Fruit fly (Drosophila melanogaster) whole organism, prepupa: ENCODE data around the gene c11.1.

Source experiments
- CG10631 ChIP-seq: fragments of 200-800 bp; sonication (Bioruptor generic); optimal IDR thresholded peaks from 2 replicates; lab custom pipeline; 2016; ENCODE audit warnings: missing biosample characterization, missing genetic modification characterization
- CG11762 ChIP-seq: fragments of 200-800 bp; sonication (Bioruptor generic); optimal IDR thresholded peaks from 3 replicates; lab custom pipeline; 2016; ENCODE audit warnings: missing biosample characterization, missing genetic modification characterization; ENCODE audit not compliant: insufficient read depth
- CG15336 ChIP-seq: fragments of 200-800 bp; sonication (Bioruptor generic); IDR thresholded peaks from 2 replicates; pipeline ENCODE4 v1.3.6; 2022; ENCODE audit warnings: missing biosample characterization, missing genetic modification characterization
- CG1621 ChIP-seq: fragments of 200-800 bp; sonication (Bioruptor generic); optimal IDR thresholded peaks from 3 replicates; lab custom pipeline; 2018; ENCODE audit warnings: missing biosample characterization, mild to moderate bottlenecking, missing genetic modification characterization
- CG16779 ChIP-seq: fragments of 200-800 bp; sonication (Bioruptor generic); optimal IDR thresholded peaks from 3 replicates; lab custom pipeline; 2017; ENCODE audit warnings: missing biosample characterization, mild to moderate bottlenecking, missing genetic modification characterization
- CG3032 ChIP-seq: fragments of 200-800 bp; optimal IDR thresholded peaks from 2 replicates; lab custom pipeline; 2019; ENCODE audit warnings: missing biosample characterization, mild to moderate bottlenecking, missing genetic modification characterization, moderate library complexity
- CG31627 ChIP-seq: fragments of 200-800 bp; sonication (Bioruptor generic); optimal IDR thresholded peaks from 3 replicates; lab custom pipeline; 2016; ENCODE audit warnings: missing biosample characterization, missing genetic modification characterization
- CG34406 ChIP-seq: fragments of 200-800 bp; sonication (Bioruptor generic); optimal IDR thresholded peaks from 3 replicates; lab custom pipeline; 2016; ENCODE audit warnings: missing biosample characterization, missing genetic modification characterization
- CG3919 ChIP-seq: fragments of 200-800 bp; sonication (Bioruptor generic); optimal IDR thresholded peaks from 3 replicates; lab custom pipeline; 2016; ENCODE audit warnings: missing biosample characterization, missing genetic modification characterization
- CG4318 ChIP-seq: fragments of 200-800 bp; sonication (Bioruptor generic); optimal IDR thresholded peaks from 3 replicates; lab custom pipeline; 2017; ENCODE audit warnings: missing biosample characterization, mild to moderate bottlenecking, missing genetic modification characterization
- CG6163 ChIP-seq: fragments of 200-800 bp; sonication (Bioruptor generic); IDR thresholded peaks from 3 replicates; pipeline ENCODE4 v1.3.6; 2022; ENCODE audit warnings: missing biosample characterization, missing genetic modification characterization
- CG6276 ChIP-seq: fragments of 200-800 bp; sonication (Bioruptor generic); optimal IDR thresholded peaks from 2 replicates; lab custom pipeline; 2017; ENCODE audit warnings: missing biosample characterization, mild to moderate bottlenecking, missing genetic modification characterization
- CG6854 ChIP-seq: fragments of 200-800 bp; sonication (Bioruptor generic); optimal IDR thresholded peaks from 2 replicates; lab custom pipeline; 2017; ENCODE audit warnings: missing biosample characterization, mild to moderate bottlenecking, missing genetic modification characterization
- CG8119 ChIP-seq: fragments of 200-800 bp; sonication (Bioruptor generic); IDR thresholded peaks from 3 replicates; pipeline ENCODE4 v1.3.6; 2022; ENCODE audit warnings: missing biosample characterization, missing genetic modification characterization
- CG8319 ChIP-seq: fragments of 200-800 bp; sonication (Bioruptor generic); optimal IDR thresholded peaks from 3 replicates; lab custom pipeline; 2016; ENCODE audit warnings: missing biosample characterization, missing genetic modification characterization
- CG8632 ChIP-seq: fragments of 200-800 bp; sonication (Bioruptor generic); optimal IDR thresholded peaks from 3 replicates; lab custom pipeline; 2016; ENCODE audit warnings: missing biosample characterization, missing genetic modification characterization
- Eip75B ChIP-seq: fragments of 200-800 bp; sonication (Bioruptor generic); optimal IDR thresholded peaks from 3 replicates; lab custom pipeline; 2016; ENCODE audit warnings: missing biosample characterization, missing genetic modification characterization
- Eip78C ChIP-seq: fragments of 200-800 bp; sonication (Bioruptor generic); peaks from one replicate; lab custom pipeline; 2016; ENCODE audit warnings: missing biosample characterization, missing genetic modification characterization
- Ets21C ChIP-seq: fragments of 200-800 bp; sonication (Bioruptor generic); optimal IDR thresholded peaks from 3 replicates; lab custom pipeline; 2016; ENCODE audit warnings: missing biosample characterization, missing genetic modification characterization
- Ets96B ChIP-seq: fragments of 200-800 bp; optimal IDR thresholded peaks from 2 replicates; lab custom pipeline; 2019; ENCODE audit warnings: missing biosample characterization, mild to moderate bottlenecking, missing genetic modification characterization, moderate library complexity
- Gug ChIP-seq: fragments of 200-800 bp; sonication (Bioruptor generic); IDR thresholded peaks from 2 replicates; pipeline ENCODE4 v1.3.6; 2022; ENCODE audit warnings: missing biosample characterization, missing genetic modification characterization
- Hr38 ChIP-seq: sonication (Bioruptor generic); optimal IDR thresholded peaks from 2 replicates; lab custom pipeline; 2016; ENCODE audit warnings: missing biosample characterization, missing genetic modification characterization
- Hr39 ChIP-seq: fragments of 200-800 bp; sonication (Bioruptor generic); optimal IDR thresholded peaks from 2 replicates; lab custom pipeline; 2016; ENCODE audit warnings: missing biosample characterization, missing genetic modification characterization
- Lpt ChIP-seq: fragments of 200-800 bp; sonication (Bioruptor generic); optimal IDR thresholded peaks from 3 replicates; lab custom pipeline; 2016; ENCODE audit warnings: missing biosample characterization, missing genetic modification characterization
- Met ChIP-seq: fragments of 200-800 bp; sonication (Bioruptor generic); optimal IDR thresholded peaks from 3 replicates; lab custom pipeline; 2016; ENCODE audit warnings: missing biosample characterization, missing genetic modification characterization
- OdsH ChIP-seq: fragments of 200-800 bp; sonication (Bioruptor generic); optimal IDR thresholded peaks from 3 replicates; lab custom pipeline; 2016; ENCODE audit warnings: missing biosample characterization, missing genetic modification characterization
- Smox ChIP-seq: fragments of 200-800 bp; sonication (Bioruptor generic); optimal IDR thresholded peaks from 3 replicates; lab custom pipeline; 2016; ENCODE audit warnings: missing biosample characterization, missing genetic modification characterization
- Sox102F ChIP-seq: fragments of 200-800 bp; sonication (Bioruptor generic); optimal IDR thresholded peaks from 2 replicates; lab custom pipeline; 2016; ENCODE audit warnings: missing biosample characterization, mild to moderate bottlenecking, missing genetic modification characterization
- Sox14 ChIP-seq: fragments of 200-800 bp; sonication (Bioruptor generic); optimal IDR thresholded peaks from 3 replicates; lab custom pipeline; 2016; ENCODE audit warnings: missing biosample characterization, missing genetic modification characterization
- Sox15 ChIP-seq: fragments of 200-800 bp; sonication (Bioruptor generic); optimal IDR thresholded peaks from 3 replicates; lab custom pipeline; 2016; ENCODE audit warnings: missing biosample characterization, missing genetic modification characterization
- esn ChIP-seq: fragments of 200-800 bp; sonication (Bioruptor generic); optimal IDR thresholded peaks from 2 replicates; lab custom pipeline; 2016; ENCODE audit warnings: missing biosample characterization, mild to moderate bottlenecking, missing genetic modification characterization, moderate library complexity
- fd85E ChIP-seq: fragments of 200-800 bp; sonication (Bioruptor generic); optimal IDR thresholded peaks from 3 replicates; lab custom pipeline; 2016; ENCODE audit warnings: missing biosample characterization, missing genetic modification characterization
- fkh ChIP-seq: fragments of 200-800 bp; sonication (Bioruptor generic); optimal IDR thresholded peaks from 3 replicates; lab custom pipeline; 2017; ENCODE audit warnings: missing biosample characterization, mild to moderate bottlenecking, missing genetic modification characterization, moderate library complexity
- lz ChIP-seq: fragments of 200-800 bp; sonication (Bioruptor generic); optimal IDR thresholded peaks from 3 replicates; lab custom pipeline; 2016; ENCODE audit warnings: missing biosample characterization, missing genetic modification characterization
- net ChIP-seq: fragments of 200-800 bp; sonication (Bioruptor generic); optimal IDR thresholded peaks from 3 replicates; lab custom pipeline; 2016; ENCODE audit warnings: missing biosample characterization, missing genetic modification characterization
- pdm3 ChIP-seq: fragments of 200-800 bp; sonication (Bioruptor generic); optimal IDR thresholded peaks from 3 replicates; lab custom pipeline; 2016; ENCODE audit warnings: missing biosample characterization, missing genetic modification characterization
- salr ChIP-seq, 2 experiments: fragments of 200-800 bp; sonication (Bioruptor generic); optimal IDR thresholded peaks; 3 replicates each; lab custom pipeline; 2016 to 2018; ENCODE audit warnings: missing biosample characterization in 2 of 2, missing genetic modification characterization in 2 of 2, mild to moderate bottlenecking in 1 of 2
- spab ChIP-seq: fragments of 200-800 bp; sonication (Bioruptor generic); optimal IDR thresholded peaks from 2 replicates; lab custom pipeline; 2017; ENCODE audit warnings: missing biosample characterization, mild to moderate bottlenecking, missing genetic modification characterization, missing genetic modification reagents
- ss ChIP-seq, 2 experiments: fragments of 200-800 bp; sonication (Bioruptor generic); optimal IDR thresholded peaks; 2 replicates in 1 of 2; 3 replicates in 1 of 2; lab custom pipeline; 2017 to 2018; ENCODE audit warnings: mild to moderate bottlenecking in 2 of 2, missing biosample characterization in 2 of 2, missing genetic modification characterization in 2 of 2, moderate library complexity in 1 of 2
- svp ChIP-seq: fragments of 200-800 bp; sonication (Bioruptor generic); peaks from one replicate; lab custom pipeline; 2016; ENCODE audit warnings: missing biosample characterization, missing genetic modification characterization
- topi ChIP-seq: fragments of 200-800 bp; sonication (Bioruptor generic); optimal IDR thresholded peaks from 3 replicates; lab custom pipeline; 2016; ENCODE audit warnings: missing biosample characterization, missing genetic modification characterization
- vri ChIP-seq: fragments of 200-800 bp; sonication (Bioruptor generic); optimal IDR thresholded peaks from 3 replicates; lab custom pipeline; 2016; ENCODE audit warnings: missing biosample characterization, mild to moderate bottlenecking, missing genetic modification characterization

c11.1 gene

DNA sequence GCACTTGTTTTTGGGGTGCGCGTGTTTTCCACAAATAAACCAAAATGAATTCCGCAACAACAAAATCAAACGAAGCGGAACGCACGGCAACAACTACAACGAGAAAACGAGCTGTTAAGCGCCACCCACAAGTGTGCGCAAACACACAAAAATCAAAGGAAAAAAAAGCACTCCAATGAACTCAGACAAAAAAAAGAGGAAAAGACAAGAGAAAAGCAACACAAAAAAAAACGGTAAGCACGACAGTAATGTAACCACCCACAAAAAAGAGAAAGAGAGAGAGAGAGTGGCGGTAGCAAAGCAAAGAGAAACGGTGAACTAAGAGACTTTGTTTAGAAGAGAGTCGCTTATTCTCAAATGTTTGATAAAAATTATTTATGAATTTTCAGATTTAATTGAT lies 22.8 kb upstream of the c11.1 start (continued):
- TF ChIP-seq CG8319 (GFP tag; lab: Kevin White, UChicago) (peak; percentile 60), Sox102F (GFP tag; lab: Kevin White, UChicago) (peak; percentile 83), Smox (GFP tag; lab: Kevin White, UChicago) (peak; percentile 49), Sox15 (GFP tag; lab: Kevin White, UChicago) (no peak), net (GFP tag; lab: Kevin White, UChicago) (peak; percentile 94), Gug (GFP tag; lab: Robert Waterston, UW) (peak; percentile 77), CG4318 (no peak), CG11762 (GFP tag; lab: Kevin White, UChicago) (peak; percentile 74)

DNA sequence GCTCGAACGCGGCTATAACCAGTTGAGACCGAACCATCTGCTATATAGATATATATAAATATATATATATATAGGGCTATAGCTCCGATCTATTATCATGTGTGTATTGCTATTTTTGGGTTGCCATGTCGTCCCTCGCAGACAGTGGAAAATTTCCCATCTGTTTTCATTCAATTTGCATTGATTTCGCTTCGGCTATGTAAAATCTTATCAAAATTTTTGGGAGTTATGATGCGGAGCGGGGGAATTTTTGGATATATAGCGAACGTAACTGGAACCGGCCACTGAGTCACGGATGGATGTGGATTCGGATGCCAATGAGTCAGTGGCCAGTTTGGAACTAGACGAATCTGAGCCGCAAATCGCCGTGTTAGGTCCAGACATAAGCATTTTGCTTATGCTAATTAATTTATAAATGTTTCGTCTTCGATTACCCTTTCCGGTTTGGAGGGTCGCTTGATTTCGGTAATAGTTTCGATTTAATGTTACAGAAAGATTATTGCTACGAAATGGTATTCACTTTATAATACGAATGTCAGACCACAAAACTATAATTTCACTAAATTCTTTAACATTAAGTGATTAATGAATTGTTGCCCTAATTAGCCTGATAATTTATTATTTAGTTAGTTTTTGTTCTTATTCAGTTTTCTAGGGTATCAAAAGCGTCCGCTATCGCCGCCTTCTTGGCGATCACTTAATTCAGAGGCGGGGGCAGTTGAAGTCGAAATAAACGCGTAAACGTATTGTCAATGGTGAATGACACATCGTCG lies 14.9 kb upstream of the c11.1 start:
- peak; percentile 18 for TF ChIP-seq Met (GFP tag; lab: Kevin White, UChicago)
- peak; percentile 35 for TF ChIP-seq Smox (GFP tag; lab: Kevin White, UChicago)
- peak; percentile 27 for TF ChIP-seq topi (GFP tag; lab: Kevin White, UChicago)
- no peak for TF ChIP-seq CG8319 (GFP tag; lab: Kevin White, UChicago)
- TF ChIP-seq spab (GFP tag; lab: Kevin White, UChicago) = no peak
- peak; percentile 36 for TF ChIP-seq Sox102F (GFP tag; lab: Kevin White, UChicago)
- peak; percentile 10 for TF ChIP-seq vri (GFP tag; lab: Kevin White, UChicago)
- peak; percentile 46 for TF ChIP-seq esn (GFP tag; lab: Kevin White, UChicago)
- TF ChIP-seq svp (GFP tag; lab: Kevin White, UChicago) = peak; percentile 14
- TF ChIP-seq CG8632 = no peak
- peak; percentile 18 for TF ChIP-seq Hr39
- peak; percentile 59 for TF ChIP-seq lz (GFP tag; lab: Kevin White, UChicago)
- peak; percentile 5 for TF ChIP-seq Ets21C
- TF ChIP-seq Sox14 = peak; percentile 19
- TF ChIP-seq Eip78C = peak; percentile 48
- TF ChIP-seq CG31627 (GFP tag; lab: Kevin White, UChicago) = peak; percentile 51
- no peak for TF ChIP-seq CG34406
- no peak for TF ChIP-seq fkh (GFP tag; lab: Kevin White, UChicago)
- TF ChIP-seq CG6854 = no peak

DNA sequence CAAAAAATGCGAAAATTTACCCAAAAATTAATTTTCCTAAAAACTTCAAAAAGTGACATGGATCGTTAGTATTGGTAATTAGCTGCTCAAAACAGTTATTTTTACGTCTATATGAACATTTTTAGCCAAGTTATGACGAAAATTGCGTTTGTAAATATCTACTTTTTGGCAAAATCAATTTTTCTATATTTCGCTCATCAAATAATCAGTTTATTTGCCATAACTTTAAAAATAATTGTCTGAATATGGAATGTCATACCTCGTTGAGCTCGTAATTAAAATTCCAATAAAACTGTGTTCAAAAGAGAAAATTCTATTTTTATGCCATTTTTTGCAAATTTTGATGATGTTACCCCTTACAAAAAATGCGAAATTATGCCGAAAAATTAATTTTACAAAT lies 13.6 kb upstream of the c11.1 start:
- no peak for TF ChIP-seq lz (GFP tag; lab: Kevin White, UChicago)
- TF ChIP-seq CG16779 (tag; lab: Kevin White, UChicago) = no peak
- TF ChIP-seq Sox102F (GFP tag; lab: Kevin White, UChicago) = no peak
- no peak for TF ChIP-seq CG3919 (GFP tag; lab: Kevin White, UChicago)
- TF ChIP-seq Hr38 (GFP tag; lab: Kevin White, UChicago) = no peak
- no peak for TF ChIP-seq fd85E (GFP tag; lab: Kevin White, UChicago)
- no peak for TF ChIP-seq Smox (GFP tag; lab: Kevin White, UChicago)
- no peak for TF ChIP-seq Sox14
- TF ChIP-seq topi (GFP tag; lab: Kevin White, UChicago) = no peak
- no peak for TF ChIP-seq net (GFP tag; lab: Kevin White, UChicago)
- TF ChIP-seq Hr39 = no peak
- TF ChIP-seq OdsH (GFP tag; lab: Kevin White, UChicago) = no peak
- TF ChIP-seq CG31627 (GFP tag; lab: Kevin White, UChicago) = no peak

DNA sequence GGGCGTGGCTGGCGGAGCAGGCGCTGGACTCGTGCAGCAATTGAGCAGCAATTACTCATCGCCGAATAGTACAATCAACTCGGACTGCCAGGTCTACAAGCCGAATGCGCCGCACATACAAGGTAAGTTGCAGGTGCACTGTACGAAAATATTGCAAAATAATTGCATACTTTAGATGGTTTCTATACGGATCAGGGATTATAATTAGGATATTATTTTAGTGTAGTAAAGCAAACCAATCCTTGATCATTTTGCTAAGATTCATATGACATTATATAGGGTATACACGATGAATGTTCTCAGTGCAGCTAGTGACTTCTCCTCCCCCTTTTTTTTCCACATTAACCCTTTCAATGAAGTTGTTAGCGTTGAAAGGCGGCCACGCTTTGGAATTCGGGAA lies 12.6 kb upstream of the c11.1 start:
- peak; percentile 1 for TF ChIP-seq CG31627 (GFP tag; lab: Kevin White, UChicago)
- peak; percentile 20 for TF ChIP-seq pdm3 (GFP tag; lab: Kevin White, UChicago)
- peak; percentile 26 for TF ChIP-seq CG3032
- TF ChIP-seq topi (GFP tag; lab: Kevin White, UChicago) = no peak
- peak; percentile 21 for TF ChIP-seq svp (GFP tag; lab: Kevin White, UChicago)
- no peak for TF ChIP-seq spab (GFP tag; lab: Kevin White, UChicago)
- TF ChIP-seq Hr39 = peak; percentile 16
- peak; percentile 53 for TF ChIP-seq Eip78C
- TF ChIP-seq esn (GFP tag; lab: Kevin White, UChicago) = peak; percentile 2
- peak; percentile 33 for TF ChIP-seq lz (GFP tag; lab: Kevin White, UChicago)
- TF ChIP-seq Ets96B (tag; lab: Kevin White, UChicago) = peak; percentile 20
- no peak for TF ChIP-seq CG4318
- TF ChIP-seq Eip75B (GFP tag; lab: Kevin White, UChicago) = no peak
- TF ChIP-seq Lpt (GFP tag; lab: Kevin White, UChicago) = no peak
- no peak for TF ChIP-seq Hr38 (GFP tag; lab: Kevin White, UChicago)
- TF ChIP-seq CG1621 = no peak
- peak in 1 of 2 experiments; percentile 2 for TF ChIP-seq salr (GFP tag; optimal IDR thresholded peaks at IDR 0.05; lab: Kevin White, UChicago)
- TF ChIP-seq CG10631 (GFP tag; lab: Kevin White, UChicago) = no peak
- 0 out of 2 replicates have a peak, but pooled peaks have one; percentile 14 for TF ChIP-seq CG15336 (GFP tag; lab: Robert Waterston, UW)
- no peak for TF ChIP-seq vri (GFP tag; lab: Kevin White, UChicago)
- no peak for TF ChIP-seq CG8119 (GFP tag; lab: Robert Waterston, UW)
- TF ChIP-seq CG6163 = peak; percentile 54; the same call in 2 of the 3 replicates
- TF ChIP-seq CG6276 (GFP tag; lab: Kevin White, UChicago) = no peak
- TF ChIP-seq CG3919 (GFP tag; lab: Kevin White, UChicago) = peak; percentile 3
- TF ChIP-seq ss (GFP tag; optimal IDR thresholded peaks at IDR 0.05; lab: Kevin White, UChicago) = peak in 1 of 2 experiments; percentile 16
